Worm (Caenorhabditis elegans) whole organism, L4 larva: ENCODE data around the gene srj-15.

ENCODE experiments used
- D1046.2 ChIP-seq: fragments of 200-800 bp; sonication (Bioruptor generic); IDR thresholded peaks from 2 replicates; pipeline ENCODE4 v1.3.6; 2022; ENCODE audit warnings: missing genetic modification characterization, missing compliant biosample characterization
- F37D6.2 ChIP-seq: sonication (generic microtip); optimal IDR thresholded peaks from 2 replicates; lab custom pipeline; 2016; ENCODE audit warnings: mild to moderate bottlenecking, missing genetic modification characterization, missing compliant biosample characterization
- F49E8.2 ChIP-seq: sonication (generic microtip); optimal IDR thresholded peaks from 2 replicates; lab custom pipeline; 2016; ENCODE audit warnings: missing compliant biosample characterization, mild to moderate bottlenecking, missing genetic modification characterization, borderline replicate concordance
- Y48G9A.11 ChIP-seq: fragments of 200-800 bp; sonication (Bioruptor generic); IDR thresholded peaks from 2 replicates; pipeline ENCODE4 v1.3.6; 2022; ENCODE audit warnings: missing genetic modification reagents, missing genetic modification characterization, missing compliant biosample characterization
- ZK337.2 ChIP-seq: fragments of 200-800 bp; sonication (Bioruptor generic); IDR thresholded peaks from 2 replicates; pipeline ENCODE4 v1.3.6; 2022; ENCODE audit warnings: missing genetic modification reagents, missing genetic modification characterization, missing compliant biosample characterization
- aha-1 ChIP-seq: fragments of 150-350 bp; peaks from one replicate; lab custom pipeline; 2014; ENCODE audit warnings: missing biosample characterization, missing genetic modification characterization
- ama-1 ChIP-seq: fragments of 150-350 bp; optimal IDR thresholded peaks from 2 replicates; lab custom pipeline; 2014; ENCODE audit warnings: inconsistent platforms, mixed read lengths
- ceh-32 ChIP-seq: sonication (generic microtip); optimal IDR thresholded peaks from 2 replicates; lab custom pipeline; 2016; ENCODE audit warnings: mild to moderate bottlenecking, missing genetic modification characterization, missing compliant biosample characterization; ENCODE audit not compliant: poor library complexity
- ctbp-1 ChIP-seq: fragments of 200-800 bp; sonication (Bioruptor generic); IDR thresholded peaks from 2 replicates; pipeline ENCODE4 v1.3.6; 2022; ENCODE audit warnings: missing genetic modification reagents, missing genetic modification characterization, missing compliant biosample characterization
- dpl-1 ChIP-seq: fragments of 150-350 bp; optimal IDR thresholded peaks from 2 replicates; lab custom pipeline; 2014; ENCODE audit warnings: missing biosample characterization, missing genetic modification reagents, missing genetic modification characterization
- dve-1 ChIP-seq: sonication (generic microtip); optimal IDR thresholded peaks from 2 replicates; lab custom pipeline; 2017; ENCODE audit warnings: antibody characterized with exemption, mild to moderate bottlenecking, missing genetic modification characterization, missing compliant biosample characterization; ENCODE audit not compliant: insufficient read depth
- egl-43 ChIP-seq: fragments of 200-800 bp; sonication (Bioruptor generic); IDR thresholded peaks from 2 replicates; pipeline ENCODE4 v1.3.6; 2022; ENCODE audit warnings: missing genetic modification reagents, missing genetic modification characterization, missing compliant biosample characterization
- hlh-11 ChIP-seq: fragments of 200-800 bp; sonication (Bioruptor generic); optimal IDR thresholded peaks from 2 replicates; lab custom pipeline; 2018; ENCODE audit warnings: mild to moderate bottlenecking, missing genetic modification characterization, missing compliant biosample characterization
- hlh-30 ChIP-seq: sonication (generic microtip); optimal IDR thresholded peaks from 2 replicates; lab custom pipeline; 2017; ENCODE audit warnings: antibody characterized with exemption, mild to moderate bottlenecking, missing genetic modification characterization, missing compliant biosample characterization; ENCODE audit not compliant: insufficient read depth
- jun-1 ChIP-seq: fragments of 150-350 bp; optimal IDR thresholded peaks from 2 replicates; lab custom pipeline; 2014; ENCODE audit warnings: missing biosample characterization, missing genetic modification reagents, missing genetic modification characterization
- lin-38 ChIP-seq: fragments of 200-800 bp; sonication (Bioruptor generic); IDR thresholded peaks from 2 replicates; pipeline ENCODE4 v1.3.6; 2022; ENCODE audit warnings: missing genetic modification reagents, missing genetic modification characterization, missing compliant biosample characterization
- lin-39 ChIP-seq: fragments of 150-350 bp; optimal IDR thresholded peaks from 2 replicates; lab custom pipeline; 2014; ENCODE audit warnings: missing biosample characterization, missing genetic modification reagents, missing genetic modification characterization
- lir-3 ChIP-seq: sonication (generic microtip); optimal IDR thresholded peaks from 2 replicates; lab custom pipeline; 2016; ENCODE audit warnings: mild to moderate bottlenecking, missing genetic modification characterization, missing compliant biosample characterization
- mdl-1 ChIP-seq, 2 experiments: fragments of 150-350 bp in 1 of 2; sonication (generic microtip) in 1 of 2; optimal IDR thresholded peaks; 2 replicates each; lab custom pipeline; 2014 to 2017; ENCODE audit warnings: missing biosample characterization in 2 of 2, missing genetic modification characterization in 2 of 2
- nhr-28 ChIP-seq: fragments of 150-350 bp; optimal IDR thresholded peaks from 2 replicates; lab custom pipeline; 2014; ENCODE audit warnings: missing biosample characterization, missing genetic modification characterization
- nhr-77 ChIP-seq: fragments of 150-350 bp; optimal IDR thresholded peaks from 2 replicates; lab custom pipeline; 2014; ENCODE audit warnings: missing biosample characterization, missing genetic modification characterization
- rbr-2 ChIP-seq: sonication (generic microtip); optimal IDR thresholded peaks from 2 replicates; lab custom pipeline; 2016; ENCODE audit warnings: missing genotype, missing genetic modification characterization, missing compliant biosample characterization
- saeg-2 ChIP-seq: fragments of 200-800 bp; sonication (Bioruptor generic); IDR thresholded peaks from 2 replicates; pipeline ENCODE4 v1.3.6; 2022; ENCODE audit warnings: missing genetic modification reagents, missing genetic modification characterization, missing compliant biosample characterization
- ztf-7 ChIP-seq: fragments of 150-350 bp; optimal IDR thresholded peaks from 2 replicates; lab custom pipeline; 2014; ENCODE audit warnings: missing biosample characterization, missing genetic modification characterization

srj-15 gene

ce11 chrV:1925487-1925886 is 39.2 kb downstream of the srj-15 start, which contains the start of gene T06A1.1:
T06A1.1 (minus strand) TSS chrV:1925587.
- TF ChIP-seq D1046.2 (GFP tag; lab: Robert Waterston, UW): no peak

- no peak for TF ChIP-seq ctbp-1
- TF ChIP-seq, all 104 proteins: peak for 0
These were observed 43.4 kb downstream of the srj-15 start, which contains the start of gene gst-37 for ce11 chrV:1921321-1921720. gst-37 (plus strand) TSS chrV:1921621.

ce11 chrV:1920105-1920504 is 44.6 kb downstream of the srj-15 start, which contains the start of gene Y32G9A.12:
Y32G9A.12 (minus strand) TSS chrV:1920205.
- TF ChIP-seq ZK337.2 (GFP tag; lab: Robert Waterston, UW) (no peak), dve-1 (no peak), F37D6.2 (tag; lab: Kevin White, UChicago) (no peak), jun-1 (tag; lab: Kevin White, UChicago) (no peak), Y48G9A.11 (GFP tag; lab: Robert Waterston, UW) (no peak), saeg-2 (GFP tag; lab: Robert Waterston, UW) (no peak), rbr-2 (no peak), lin-39 (tag; lab: Kevin White, UChicago) (no peak), mdl-1 (tag; optimal IDR thresholded peaks at IDR 0.05; lab: Kevin White, UChicago) (no peak), ztf-7 (no peak), ama-1 (lab: Kevin White, UChicago) (no peak)

- TF ChIP-seq dpl-1 (GFP tag; lab: Kevin White, UChicago) (peak; percentile 34), aha-1 (tag; lab: Kevin White, UChicago) (peak; percentile 89), F49E8.2 (tag; lab: Kevin White, UChicago) (peak; percentile 42), hlh-30 (tag; lab: Kevin White, UChicago) (peak; percentile 15), lir-3 (tag; lab: Kevin White, UChicago) (no peak), egl-43 (GFP tag; lab: Robert Waterston, UW) (no peak), nhr-77 (tag; lab: Kevin White, UChicago) (no peak), nhr-28 (tag; lab: Kevin White, UChicago) (peak; percentile 52), ceh-32 (no peak), lin-38 (GFP tag; lab: Robert Waterston, UW) (peak; percentile 94), hlh-11 (tag; lab: Kevin White, UChicago) (no peak)
These were observed 46.6 kb downstream of the srj-15 start, which contains the start of gene Y32G9A.2 for ce11 chrV:1918030-1918559. Y32G9A.2 (plus strand) TSS chrV:1918509.
